Fruit fly (Drosophila melanogaster) Kc167 (cell line): ENCODE results near the gene CG13455.

Source experiments
- Myc ChIP-seq: fragments of >200 bp; optimal IDR thresholded peaks from 2 replicates; lab custom pipeline; 2017; ENCODE audit warnings: missing external identifiers
- Sin3A ChIP-seq: fragments of >200 bp; optimal IDR thresholded peaks from 2 replicates; lab custom pipeline; 2018; ENCODE audit warnings: missing external identifiers
- h ChIP-seq: fragments of >200 bp; optimal IDR thresholded peaks from 3 replicates; lab custom pipeline; 2018; ENCODE audit warnings: missing external identifiers
- insv ChIP-seq: fragments of >200 bp; optimal IDR thresholded peaks from 3 replicates; lab custom pipeline; 2018; ENCODE audit warnings: missing external identifiers
- psq ChIP-seq: fragments of >200 bp; optimal IDR thresholded peaks from 2 replicates; lab custom pipeline; 2017; ENCODE audit warnings: missing external identifiers
- ttk ChIP-seq: sonication (Bioruptor generic); optimal IDR thresholded peaks from 2 replicates; lab custom pipeline; 2017; ENCODE audit warnings: missing external identifiers

The CG13455 gene

DNA sequence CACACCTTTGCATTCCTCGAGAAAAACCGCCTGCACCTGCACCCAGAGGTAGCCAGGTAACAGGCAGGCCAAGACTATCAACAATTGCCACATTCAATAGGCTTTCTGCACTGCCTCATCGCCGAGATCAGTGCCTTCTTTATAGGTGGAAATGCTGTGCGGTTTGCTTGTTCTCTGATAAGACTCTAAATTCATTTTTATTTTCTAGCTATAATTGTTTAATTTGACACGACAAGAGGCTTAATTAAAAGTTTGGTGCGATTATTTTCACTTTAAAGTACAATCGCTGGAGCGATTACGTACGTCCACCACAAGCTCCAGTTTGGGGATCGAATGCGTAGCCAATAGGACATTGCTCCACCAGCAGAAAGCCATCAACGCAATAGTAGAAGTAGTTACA is 31.0 kb downstream of the CG13455 start, which contains the start of gene CG42729:
Gene CG42729, minus strand, starts transcription at position 101 of the 400 bp plus-strand sequence.
- TF ChIP-seq ttk (lab: Kevin White, UChicago): no peak
- TF ChIP-seq Sin3A (lab: Kevin White, UChicago): no peak
- TF ChIP-seq psq (lab: Kevin White, UChicago): no peak
- TF ChIP-seq h: no peak
- no peak for TF ChIP-seq Myc (lab: Kevin White, UChicago)
- no peak for TF ChIP-seq insv (lab: Kevin White, UChicago)

DNA sequence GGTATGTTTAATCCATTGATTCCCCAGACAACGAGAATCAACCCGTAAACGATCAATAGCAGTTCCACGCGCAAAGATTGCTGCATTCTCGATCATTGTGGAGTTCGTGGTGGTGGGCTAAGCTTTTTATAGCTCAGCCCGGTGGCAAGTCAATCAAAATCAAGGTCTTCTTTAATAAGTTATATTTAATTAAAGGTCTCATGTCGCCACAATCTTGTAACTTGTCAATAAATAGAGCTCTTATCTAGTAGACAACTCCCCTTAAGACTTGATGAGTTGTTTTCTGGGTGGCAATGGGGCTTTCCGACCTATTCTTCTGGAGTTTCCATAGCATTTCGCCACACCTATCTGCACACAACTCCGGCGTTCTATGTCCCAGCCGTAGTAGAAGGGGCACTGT is 31.7 kb downstream of the CG13455 start, which contains the start of gene CG42728:
Gene CG42728, minus strand, starts transcription at position 101 of the 400 bp plus-strand sequence.
- TF ChIP-seq insv (lab: Kevin White, UChicago): no peak
- no peak for TF ChIP-seq psq (lab: Kevin White, UChicago)
- TF ChIP-seq h: no peak
- no peak for TF ChIP-seq ttk (lab: Kevin White, UChicago)
- no peak for TF ChIP-seq Sin3A (lab: Kevin White, UChicago)
- no peak for TF ChIP-seq Myc (lab: Kevin White, UChicago)

DNA sequence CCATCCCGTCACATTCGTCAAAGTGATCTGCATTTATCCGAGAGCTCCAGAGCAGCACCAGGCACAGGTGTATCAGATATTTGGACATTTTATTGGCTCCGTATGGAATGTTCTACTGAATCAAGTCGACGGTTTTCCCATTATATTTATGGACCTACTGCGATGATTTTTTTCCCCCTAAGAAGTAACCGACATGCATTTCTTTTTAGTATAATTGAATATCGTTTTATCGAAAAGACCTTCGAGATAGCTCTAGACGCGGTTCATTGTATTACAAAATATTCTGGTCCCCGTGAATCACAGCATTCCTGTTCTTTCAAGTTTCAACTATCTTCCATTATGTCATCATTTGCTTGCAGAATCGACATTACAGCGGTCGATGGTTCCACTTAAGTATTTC is 32.8 kb downstream of the CG13455 start, which contains the start of gene obst-H:
Gene obst-H, minus strand, starts transcription at position 101 of the 400 bp plus-strand sequence.
- TF ChIP-seq psq (lab: Kevin White, UChicago): no peak
- no peak for TF ChIP-seq insv (lab: Kevin White, UChicago)
- TF ChIP-seq ttk (lab: Kevin White, UChicago): no peak
- no peak for TF ChIP-seq Sin3A (lab: Kevin White, UChicago)
- no peak for TF ChIP-seq h
- TF ChIP-seq Myc (lab: Kevin White, UChicago): no peak

DNA sequence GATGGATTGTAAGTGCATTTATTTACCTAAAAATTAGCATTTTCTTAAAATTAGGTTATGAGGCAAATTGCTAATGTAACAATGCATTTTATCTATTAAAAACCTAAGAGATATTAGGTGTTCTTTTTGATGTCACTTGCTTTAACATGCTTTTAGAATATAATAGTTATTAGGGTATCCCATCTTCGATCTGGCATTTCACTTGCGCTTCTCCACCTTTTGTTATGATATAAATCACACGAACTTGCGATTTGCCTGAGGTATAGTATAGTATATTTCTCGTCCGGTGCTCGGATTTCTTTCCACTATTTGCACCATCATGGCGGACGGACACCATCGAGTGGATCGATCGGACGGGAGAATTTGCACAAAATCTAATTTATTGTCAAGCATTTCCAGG is 33.7 kb downstream of the CG13455 start:
- TF ChIP-seq ttk (lab: Kevin White, UChicago) (no peak), psq (lab: Kevin White, UChicago) (no peak), insv (lab: Kevin White, UChicago) (no peak), h (no peak), Sin3A (lab: Kevin White, UChicago) (no peak), Myc (lab: Kevin White, UChicago) (no peak)

DNA sequence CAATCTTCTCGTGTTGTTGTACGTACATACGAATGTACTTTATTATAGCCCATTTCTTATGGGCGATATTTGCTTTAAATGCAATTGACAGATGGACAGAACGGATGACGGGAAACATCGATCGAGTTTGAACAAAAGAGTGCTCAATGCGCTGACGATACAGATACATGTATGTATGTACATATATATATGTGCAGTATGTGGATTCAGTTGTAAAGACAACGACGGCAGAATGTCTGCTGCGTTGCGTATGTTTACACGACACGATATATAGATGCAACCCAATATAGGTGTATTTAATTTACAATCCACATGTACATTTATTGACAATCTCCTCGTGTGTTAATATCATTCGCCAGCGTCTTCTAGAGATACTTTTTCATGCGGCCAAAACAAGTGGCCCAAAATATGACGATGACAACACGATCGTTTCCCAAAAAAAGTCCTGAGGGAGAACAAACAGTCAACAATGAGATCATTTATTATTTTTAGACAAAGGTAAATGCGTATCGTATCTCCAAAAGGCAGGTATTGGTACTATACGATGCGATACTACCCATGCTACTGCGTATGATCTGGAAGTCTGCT is 34.4 kb downstream of the CG13455 start:
- TF ChIP-seq insv (lab: Kevin White, UChicago) (no peak), Myc (lab: Kevin White, UChicago) (no peak), psq (lab: Kevin White, UChicago) (no peak), h (no peak), ttk (lab: Kevin White, UChicago) (no peak), Sin3A (lab: Kevin White, UChicago) (no peak)

DNA sequence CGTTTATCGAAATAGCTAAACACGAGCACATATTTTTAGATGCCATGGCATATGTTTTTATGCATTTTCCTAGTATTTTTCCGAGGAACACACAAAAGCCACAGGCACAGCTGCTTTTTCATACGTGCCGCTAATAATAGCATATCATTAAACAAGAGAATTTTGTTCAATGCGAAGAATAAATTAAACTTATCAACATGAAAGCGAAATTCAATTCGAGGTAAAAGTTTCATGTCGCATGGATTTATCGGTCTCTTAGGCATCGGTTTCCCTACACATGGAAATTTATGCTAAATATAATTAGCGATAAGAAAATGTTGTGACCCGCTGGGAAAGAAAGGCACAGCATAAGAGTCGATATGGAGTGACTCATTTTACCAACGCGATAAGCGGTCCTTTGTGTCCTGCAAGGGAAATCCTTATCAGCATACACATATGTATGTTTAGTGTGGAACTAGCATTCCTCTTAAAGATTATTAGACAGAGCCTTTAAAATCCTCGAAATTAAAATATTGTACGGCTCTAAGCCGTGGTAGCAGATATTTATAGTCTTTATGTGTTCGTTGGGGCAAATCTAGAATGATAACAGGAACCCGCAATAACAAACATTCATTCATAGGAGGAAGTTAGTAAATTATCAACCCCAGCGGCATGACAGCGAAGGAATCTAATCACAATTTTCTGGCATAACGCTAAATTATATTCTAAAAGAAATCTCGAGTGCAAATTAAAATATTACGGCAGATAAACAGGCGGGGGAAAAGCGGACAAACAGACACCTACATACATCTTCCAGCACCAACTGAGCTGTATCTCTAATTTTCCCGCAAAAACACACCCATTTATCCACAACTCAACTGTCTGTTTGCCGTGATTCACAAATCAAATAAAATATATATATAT is 35.3 kb downstream of the CG13455 start, which contains the start of gene CG43248:
Gene CG43248, minus strand, starts transcription at position 51 of the 903 bp plus-strand sequence.
- TF ChIP-seq Myc (lab: Kevin White, UChicago): no peak
- no peak for TF ChIP-seq Sin3A (lab: Kevin White, UChicago)
- no peak for TF ChIP-seq psq (lab: Kevin White, UChicago)
- no peak for TF ChIP-seq h
- TF ChIP-seq insv (lab: Kevin White, UChicago): no peak
- TF ChIP-seq ttk (lab: Kevin White, UChicago): no peak

DNA sequence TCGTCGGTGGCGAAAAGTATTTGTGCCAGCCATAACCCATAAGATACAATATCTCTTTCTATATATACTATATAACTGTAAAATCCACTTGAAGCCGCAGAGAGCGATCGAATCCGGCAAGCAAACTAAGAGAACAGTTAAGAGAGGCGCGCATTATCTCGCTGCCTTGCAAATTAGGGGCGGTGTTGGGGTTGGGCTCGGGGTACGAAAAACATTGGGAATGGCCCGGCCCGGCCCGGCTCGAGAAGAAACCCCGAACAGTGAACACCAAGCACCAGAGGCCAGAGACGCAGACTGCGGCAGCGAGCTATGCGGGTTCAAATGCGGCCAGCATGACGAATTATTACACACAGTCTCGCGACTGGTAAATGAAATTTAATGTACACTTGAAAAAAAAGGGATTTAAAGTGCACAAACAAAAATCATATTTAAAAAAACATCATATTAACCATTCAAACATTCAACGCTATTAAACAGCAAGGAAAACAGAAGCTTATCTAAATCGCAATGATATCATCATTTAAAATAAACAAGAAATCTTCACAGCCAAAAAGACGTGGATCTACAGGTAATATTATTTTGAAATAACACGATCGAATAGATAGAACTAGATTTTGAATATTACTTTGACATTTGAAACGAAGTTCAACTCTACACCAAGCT is 36.1 kb downstream of the CG13455 start:
- TF ChIP-seq h (no peak), psq (lab: Kevin White, UChicago) (no peak), Sin3A (lab: Kevin White, UChicago) (no peak), Myc (lab: Kevin White, UChicago) (no peak), insv (lab: Kevin White, UChicago) (no peak), ttk (lab: Kevin White, UChicago) (no peak)

DNA sequence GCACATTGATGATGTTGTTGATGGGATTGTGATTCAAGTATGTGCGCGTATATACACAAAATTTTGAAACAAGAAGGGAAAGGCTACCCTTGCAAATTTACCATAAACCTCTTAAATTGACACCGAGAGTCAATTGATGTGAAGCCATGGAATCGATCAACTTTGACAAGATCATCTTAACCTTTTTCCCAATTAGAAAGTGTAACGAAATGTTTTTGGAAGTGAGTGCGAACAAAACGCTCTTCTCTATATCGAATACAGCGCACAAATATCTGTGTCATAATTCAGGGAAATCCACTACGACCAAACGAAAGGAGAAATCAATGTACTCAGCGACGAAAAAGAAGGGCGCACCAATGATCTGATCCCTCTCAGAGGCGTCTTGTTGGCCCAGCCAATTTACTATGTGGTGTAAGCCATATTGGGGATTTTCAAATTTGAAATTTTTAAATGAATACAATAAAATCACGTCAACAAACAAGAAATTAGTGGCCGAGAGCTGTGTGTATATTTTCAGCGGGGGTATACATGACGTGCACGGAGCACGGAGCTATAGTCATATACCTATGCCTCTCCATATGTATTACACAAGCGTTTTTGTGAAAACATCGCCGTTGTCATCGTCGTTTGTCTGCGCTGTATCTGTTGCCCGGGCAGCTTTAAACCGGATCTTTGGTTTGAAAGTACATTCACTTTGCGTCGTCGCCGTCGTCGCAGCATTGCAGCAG is 37.2 kb downstream of the CG13455 start:
- TF ChIP-seq Myc (lab: Kevin White, UChicago): no peak
- no peak for TF ChIP-seq psq (lab: Kevin White, UChicago)
- no peak for TF ChIP-seq ttk (lab: Kevin White, UChicago)
- TF ChIP-seq h: no peak
- no peak for TF ChIP-seq insv (lab: Kevin White, UChicago)
- no peak for TF ChIP-seq Sin3A (lab: Kevin White, UChicago)

DNA sequence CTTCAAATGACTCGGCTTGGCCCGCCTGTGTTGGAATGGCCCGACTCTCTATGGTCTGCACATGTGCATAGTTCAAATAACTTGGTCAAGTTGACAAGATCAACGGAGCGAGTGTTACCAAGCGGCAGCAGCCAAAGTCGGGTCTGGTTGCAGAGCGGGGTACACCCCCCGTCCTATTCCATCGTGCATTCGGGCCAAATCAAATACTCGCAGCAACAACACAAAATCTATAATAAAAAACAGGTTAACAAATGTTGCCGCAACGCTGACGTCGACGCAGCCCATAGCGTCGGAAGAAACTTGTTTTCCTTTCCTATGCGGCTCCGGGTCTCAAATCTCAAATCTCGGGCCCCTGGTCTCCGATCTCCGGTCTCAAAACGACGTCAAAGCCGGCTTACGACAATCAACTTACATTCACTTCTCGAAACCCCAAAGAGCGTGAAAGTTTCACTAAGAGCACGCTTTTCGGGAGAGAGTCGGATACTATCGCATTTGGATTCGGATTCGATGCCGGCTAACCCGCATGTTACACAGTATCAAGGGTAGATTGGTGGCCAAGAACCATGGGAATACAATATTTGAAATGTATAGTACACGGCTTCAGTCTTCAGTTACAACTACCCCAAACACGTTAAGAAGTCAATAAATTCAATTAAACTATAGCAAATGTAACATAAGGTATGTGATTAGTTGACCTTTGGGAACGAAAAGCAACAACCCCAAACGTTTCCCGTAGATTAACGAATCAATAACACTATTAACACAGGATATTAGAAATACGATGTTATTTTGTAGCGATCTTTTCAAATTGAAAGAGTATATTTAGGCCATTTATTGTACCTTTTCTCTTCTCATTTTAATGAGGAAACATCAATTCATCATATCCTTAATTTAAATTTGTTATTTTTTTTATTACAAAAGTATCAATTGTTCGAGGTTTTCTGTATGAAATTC is 38.2 kb downstream of the CG13455 start:
- TF ChIP-seq h: no peak
- no peak for TF ChIP-seq ttk (lab: Kevin White, UChicago)
- no peak for TF ChIP-seq Myc (lab: Kevin White, UChicago)
- TF ChIP-seq psq (lab: Kevin White, UChicago): no peak
- no peak for TF ChIP-seq insv (lab: Kevin White, UChicago)
- TF ChIP-seq Sin3A (lab: Kevin White, UChicago): no peak
